Fruit fly (Drosophila melanogaster): ENCODE measurements around the gene osk.

DNA sequence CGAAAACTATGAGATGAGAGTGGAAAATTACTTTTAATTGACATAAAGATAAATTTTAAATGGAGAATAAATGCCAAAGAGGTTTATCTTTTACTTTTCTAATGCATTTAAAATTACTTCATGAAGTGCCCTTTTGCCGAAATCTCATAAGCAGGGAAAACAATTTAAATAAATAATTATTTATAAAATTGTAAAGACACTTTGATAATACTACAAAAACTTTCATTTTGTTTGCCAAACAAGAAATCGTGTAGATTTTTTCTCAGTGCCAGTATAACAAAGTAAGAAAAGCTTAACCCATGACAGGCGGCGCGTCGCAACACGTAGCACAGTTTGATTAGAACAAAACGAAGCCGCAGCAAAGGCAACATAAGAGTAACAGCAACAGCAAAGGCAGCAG is 13.9 kb downstream of the osk start:
- no peak for TF ChIP-seq GATAd (GFP tag; optimal IDR thresholded peaks at IDR 0.05)
- no peak for TF ChIP-seq Jra (GFP tag; optimal IDR thresholded peaks at IDR 0.05)
- TF ChIP-seq psq (GFP tag; optimal IDR thresholded peaks at IDR 0.05): no peak
- no peak for TF ChIP-seq lola (GFP tag; optimal IDR thresholded peaks at IDR 0.05)
- TF ChIP-seq pan (optimal IDR thresholded peaks at IDR 0.05): no peak
- TF ChIP-seq Myc (optimal IDR thresholded peaks at IDR 0.05): no peak
- TF ChIP-seq HLH106 (tag; optimal IDR thresholded peaks at IDR 0.05): no peak
- TF ChIP-seq Abd-B (GFP tag; optimal IDR thresholded peaks at IDR 0.05): no peak
- TF ChIP-seq Hr78 (GFP tag; optimal IDR thresholded peaks at IDR 0.05): no peak
- no peak for TF ChIP-seq dsf (GFP tag; optimal IDR thresholded peaks at IDR 0.05; ENCODE audit: borderline replicate concordance)
- TF ChIP-seq usp (GFP tag; optimal IDR thresholded peaks at IDR 0.05): no peak
- TF ChIP-seq jim (GFP tag; optimal IDR thresholded peaks at IDR 0.05): no peak
- no peak for TF ChIP-seq CG32264 (GFP tag; optimal IDR thresholded peaks at IDR 0.05)
- TF ChIP-seq h (GFP tag; optimal IDR thresholded peaks at IDR 0.05): no peak
